Fruit fly (Drosophila melanogaster): ENCODE measurements around the gene CG13992.

The CG13992 gene

DNA sequence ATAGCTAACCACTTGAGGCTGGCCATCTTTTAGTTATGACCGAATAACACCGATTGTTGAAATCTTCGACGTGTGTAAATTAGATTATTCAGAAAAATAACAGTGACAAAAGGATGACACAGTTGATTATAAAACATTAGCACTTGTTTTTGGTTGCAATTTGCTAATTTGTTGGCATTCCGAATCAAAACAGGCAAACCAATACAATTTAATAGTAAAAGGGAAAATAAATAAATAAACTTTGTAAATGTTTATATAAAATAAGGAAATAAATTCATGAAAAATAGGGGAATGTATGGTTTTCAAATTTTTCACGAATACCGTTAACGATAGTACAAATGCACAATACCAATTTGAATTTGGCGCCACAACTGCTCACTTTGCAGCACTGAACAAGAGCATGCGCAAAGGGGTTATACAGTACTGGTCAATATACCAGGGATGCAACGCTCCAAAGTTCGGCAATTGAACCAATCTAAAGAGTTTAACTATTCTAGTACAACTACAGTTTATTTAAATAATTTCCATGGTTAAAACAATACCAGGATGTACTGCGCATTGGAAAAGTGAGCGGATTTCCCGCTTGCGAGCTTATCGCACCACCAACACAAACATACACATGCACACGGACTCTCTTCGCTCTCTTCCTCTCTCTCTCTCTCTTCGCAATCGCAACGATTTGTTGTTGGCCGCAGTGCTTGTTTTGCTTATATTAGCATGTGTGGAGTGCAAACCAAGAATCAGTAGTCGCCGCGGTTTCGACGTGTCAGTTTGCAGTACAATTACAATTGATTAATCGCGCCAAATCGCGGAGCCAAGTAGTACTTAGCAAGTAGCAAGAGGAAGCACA is 24.1 kb downstream of the CG13992 start, which contains the start of the genes Sfp26Ad and Gpdh1 (continued):
- TF ChIP-seq lbe (GFP tag; optimal IDR thresholded peaks at IDR 0.05) (peak; percentile 80), sqz (GFP tag; optimal IDR thresholded peaks at IDR 0.05) (peak; percentile 36), peb (GFP tag; IDR thresholded peaks at IDR 0.05) (0 out of 2 replicates have a peak, but pooled peaks have one; percentile 11), CG3838 (GFP tag; optimal IDR thresholded peaks at IDR 0.05) (peak; percentile 18), CG10366 (GFP tag; IDR thresholded peaks at IDR 0.05) (peak; percentile 64), CG17186 (GFP tag; optimal IDR thresholded peaks at IDR 0.05) (peak; percentile 77), dan (GFP tag; IDR thresholded peaks at IDR 0.05) (no peak), CG13123 (GFP tag; optimal IDR thresholded peaks at IDR 0.05) (peak; percentile 75), fd3F (GFP tag; optimal IDR thresholded peaks at IDR 0.05) (peak; percentile 74), wek (GFP tag; optimal IDR thresholded peaks at IDR 0.05) (peak; percentile 99), CG14014 (GFP tag; IDR thresholded peaks at IDR 0.05) (peak; percentile 56; the same call in 1 of the 2 replicates), CHES-1-like (GFP tag; optimal IDR thresholded peaks at IDR 0.05) (peak; percentile 70), Max (GFP tag; optimal IDR thresholded peaks at IDR 0.05) (peak; percentile 79), amos (GFP tag; IDR thresholded peaks at IDR 0.05; ENCODE audit: partially characterized antibody) (peak; percentile 36), CG12104 (GFP tag; optimal IDR thresholded peaks at IDR 0.05) (peak; percentile 52), az2 (GFP tag; optimal IDR thresholded peaks at IDR 0.05) (peak; percentile 74), CG15514 (GFP tag; optimal IDR thresholded peaks at IDR 0.05) (peak; percentile 97), CG12155 (GFP tag; optimal IDR thresholded peaks at IDR 0.05) (peak; percentile 85), phol (tag; optimal IDR thresholded peaks at IDR 0.05) (peak; percentile 50), CG9727 (GFP tag; optimal IDR thresholded peaks at IDR 0.05) (peak; percentile 50), MESR4 (GFP tag; optimal IDR thresholded peaks at IDR 0.05) (peak; percentile 65), tap (tag; optimal IDR thresholded peaks at IDR 0.05) (no peak), ssp (GFP tag; IDR thresholded peaks at IDR 0.05) (peak; percentile 54), Sin3A (optimal IDR thresholded peaks at IDR 0.05) (peak; percentile 58), CG31365 (tag; optimal IDR thresholded peaks at IDR 0.05) (peak; percentile 26), ems (GFP tag; optimal IDR thresholded peaks at IDR 0.05) (peak; percentile 87), CG8089 (GFP tag; optimal IDR thresholded peaks at IDR 0.05) (peak; percentile 45), Deaf1 (tag; optimal IDR thresholded peaks at IDR 0.05) (peak; percentile 42), Tbp (GFP tag; optimal IDR thresholded peaks at IDR 0.05) (no peak), wor (GFP tag; IDR thresholded peaks at IDR 0.05) (no peak), fd102C (GFP tag; optimal IDR thresholded peaks at IDR 0.05) (peak; percentile 2), Nf-YC (tag; optimal IDR thresholded peaks at IDR 0.05) (peak; percentile 71), onecut (GFP tag; IDR thresholded peaks at IDR 0.05) (peak; percentile 45), Ravus (GFP tag; IDR thresholded peaks at IDR 0.05) (no peak), scrt (GFP tag; optimal IDR thresholded peaks at IDR 0.05) (peak; percentile 36), CG31388 (GFP tag; optimal IDR thresholded peaks at IDR 0.05) (peak; percentile 31), croc (GFP tag; conservative IDR thresholded peaks at IDR 0.05) (0 out of 3 replicates have a peak, but pooled peaks have one; percentile 17), CG3847 (GFP tag; IDR thresholded peaks at IDR 0.05) (peak; percentile 93), pros (GFP tag; optimal IDR thresholded peaks at IDR 0.05) (no peak), CG7271 (tag; optimal IDR thresholded peaks at IDR 0.05) (no peak), Spps (tag; optimal IDR thresholded peaks at IDR 0.05) (peak; percentile 11), Bdp1 (GFP tag; optimal IDR thresholded peaks at IDR 0.05) (peak; percentile 67), MBD-R2 (GFP tag; IDR thresholded peaks at IDR 0.05) (peak; percentile 75), Ada2b (GFP tag; IDR thresholded peaks at IDR 0.05) (peak; percentile 54; the same call in 1 of the 2 replicates), CG15073 (GFP tag; optimal IDR thresholded peaks at IDR 0.05) (no peak), Gug (GFP tag; IDR thresholded peaks at IDR 0.05) (peak; percentile 50; the same call in 3 of the 4 replicates), Dip3 (GFP tag; optimal IDR thresholded peaks at IDR 0.05) (peak; percentile 83), Abd-B (GFP tag; optimal IDR thresholded peaks at IDR 0.05) (peak; percentile 33), H2.0 (GFP tag; IDR thresholded peaks at IDR 0.05) (peak; percentile 57)
